Worm (Caenorhabditis elegans): ENCODE results near the gene sdn-1.

sdn-1 gene

DNA sequence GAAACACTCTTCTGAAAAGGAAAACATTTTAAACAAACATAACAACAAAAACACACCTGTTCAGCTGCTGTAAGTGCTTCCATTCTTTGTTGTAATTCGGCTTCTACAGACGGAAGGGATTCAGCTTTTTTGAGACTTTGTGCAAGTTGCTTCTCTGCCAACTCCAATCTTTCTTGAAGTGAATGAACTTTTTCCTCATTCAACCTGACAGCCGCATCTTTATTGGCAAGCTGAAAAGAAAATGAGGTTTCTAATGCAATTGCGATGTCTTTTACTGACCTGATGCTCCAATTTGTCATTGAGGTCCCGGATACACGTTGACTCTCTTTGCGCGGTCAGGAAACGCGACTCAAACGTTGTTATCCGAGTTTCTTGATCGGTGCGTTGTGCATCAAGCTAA lies 40.1 kb downstream of the sdn-1 start:
- TF ChIP-seq pqm-1 (tag; optimal IDR thresholded peaks at IDR 0.05) (no peak), ZK546.5 (tag; optimal IDR thresholded peaks at IDR 0.05) (no peak), eor-1 (tag; optimal IDR thresholded peaks at IDR 0.05) (no peak), nhr-28 (tag; optimal IDR thresholded peaks at IDR 0.05) (no peak), mdl-1 (tag; optimal IDR thresholded peaks at IDR 0.05) (no peak), aly-2 (tag; optimal IDR thresholded peaks at IDR 0.05) (no peak), lin-39 (tag; optimal IDR thresholded peaks at IDR 0.05) (no peak), R02D3.7 (tag; optimal IDR thresholded peaks at IDR 0.05) (no peak), ceh-9 (tag; optimal IDR thresholded peaks at IDR 0.05) (no peak), pha-4 (tag; optimal IDR thresholded peaks at IDR 0.05) (no peak), nhr-76 (tag; optimal IDR thresholded peaks at IDR 0.05) (no peak), ceh-28 (tag; optimal IDR thresholded peaks at IDR 0.05) (no peak), daf-12 (tag; optimal IDR thresholded peaks at IDR 0.05) (no peak), mml-1 (tag; optimal IDR thresholded peaks at IDR 0.05) (no peak), jun-1 (tag; optimal IDR thresholded peaks at IDR 0.05) (no peak)

DNA sequence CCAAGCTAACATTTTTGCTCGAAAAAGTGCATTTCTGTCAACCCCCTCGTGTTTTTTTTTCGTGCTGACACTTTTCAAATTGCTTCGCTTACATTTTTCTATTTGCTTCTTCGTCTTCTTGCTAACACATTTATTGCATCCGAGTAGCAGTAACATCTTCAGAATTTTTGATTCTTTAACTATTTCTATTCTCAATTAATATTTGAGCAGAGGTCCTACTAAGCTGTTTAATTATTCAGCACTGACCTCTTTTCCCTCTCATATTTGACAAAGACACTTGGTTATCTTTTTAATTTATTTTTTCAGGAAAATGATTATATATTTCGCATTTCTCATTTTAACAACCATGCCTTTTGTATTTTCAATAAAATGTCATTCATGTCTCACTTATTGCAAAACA lies 47.4 kb downstream of the sdn-1 start, which contains the start of gene F59F5.5:
Gene F59F5.5, plus strand, starts transcription at position 301 of the 400 bp plus-strand sequence.
- no peak for TF ChIP-seq fkh-2 (tag; optimal IDR thresholded peaks at IDR 0.05)
- TF ChIP-seq nhr-237 (tag; optimal IDR thresholded peaks at IDR 0.05) = no peak
- no peak for TF ChIP-seq eor-1 (tag; optimal IDR thresholded peaks at IDR 0.05)
- no peak for TF ChIP-seq ama-1 (optimal IDR thresholded peaks at IDR 0.05)
- TF ChIP-seq ceh-82 (tag; optimal IDR thresholded peaks at IDR 0.05) = no peak
- TF ChIP-seq egl-27 (tag; optimal IDR thresholded peaks at IDR 0.05) = no peak
- no peak for TF ChIP-seq R02D3.7 (tag; optimal IDR thresholded peaks at IDR 0.05)
- no peak for TF ChIP-seq nhr-43 (tag; optimal IDR thresholded peaks at IDR 0.05; ENCODE audit: poor library complexity, severe bottlenecking)
- TF ChIP-seq unc-62 (GFP tag; optimal IDR thresholded peaks at IDR 0.05) = no peak
- no peak for TF ChIP-seq nhr-67 (tag; optimal IDR thresholded peaks at IDR 0.05)
- TF ChIP-seq fkh-10 (GFP tag; optimal IDR thresholded peaks at IDR 0.05) = no peak
- no peak for TF ChIP-seq sea-2 (GFP tag; optimal IDR thresholded peaks at IDR 0.05)
- no peak for TF ChIP-seq elt-1 (tag; optimal IDR thresholded peaks at IDR 0.05)
- TF ChIP-seq aly-2 (tag; optimal IDR thresholded peaks at IDR 0.05) = no peak
- TF ChIP-seq ztf-11 (tag; optimal IDR thresholded peaks at IDR 0.05) = no peak
- TF ChIP-seq nhr-77 (tag; optimal IDR thresholded peaks at IDR 0.05) = no peak
- no peak for TF ChIP-seq tbx-2 (tag; optimal IDR thresholded peaks at IDR 0.05)

DNA sequence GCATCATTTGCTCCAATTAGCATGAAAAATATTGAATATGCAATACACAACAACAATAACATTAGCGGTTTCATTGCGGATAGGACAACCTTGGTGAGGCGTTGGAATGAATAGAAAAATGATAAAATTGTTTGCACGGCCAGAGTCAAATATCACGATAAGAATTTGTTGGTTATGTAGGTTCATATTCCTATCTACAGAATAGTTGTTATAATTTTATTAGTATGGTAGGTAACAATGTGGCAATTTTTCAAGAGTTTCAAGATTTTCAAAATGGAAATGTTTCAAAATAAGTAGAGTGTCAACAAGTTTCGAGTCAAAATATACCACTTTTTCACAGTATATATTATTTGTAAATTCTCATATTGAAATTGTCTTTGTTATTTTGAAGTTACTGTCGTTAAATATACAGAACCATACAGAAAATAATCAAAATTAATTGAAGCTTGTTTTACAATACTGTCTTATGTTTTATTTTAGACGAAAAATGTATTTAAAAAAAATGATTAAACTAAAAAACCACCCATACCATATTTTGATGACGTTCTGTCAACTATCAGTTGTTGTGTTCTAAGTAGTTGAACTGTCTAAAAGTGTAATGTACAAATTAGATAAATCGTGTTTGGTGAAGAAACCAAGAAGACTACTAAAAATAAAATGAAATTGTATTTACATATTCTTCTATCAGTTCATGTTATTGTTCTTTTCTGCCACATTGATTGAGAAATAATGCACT lies 50.7 kb downstream of the sdn-1 start, which contains the start of the genes F59F5.3 and F59F5.4:
Gene F59F5.3, minus strand, starts transcription at position 101 of the 736 bp plus-strand sequence.
Gene F59F5.4, plus strand, starts transcription at position 686 of the 736 bp plus-strand sequence.
- TF ChIP-seq nhr-12 (tag; optimal IDR thresholded peaks at IDR 0.05) = no peak
- peak; percentile 27 for TF ChIP-seq elt-2 (tag; optimal IDR thresholded peaks at IDR 0.05)
- peak; percentile 22 for TF ChIP-seq pqm-1 (tag; optimal IDR thresholded peaks at IDR 0.05)

DNA sequence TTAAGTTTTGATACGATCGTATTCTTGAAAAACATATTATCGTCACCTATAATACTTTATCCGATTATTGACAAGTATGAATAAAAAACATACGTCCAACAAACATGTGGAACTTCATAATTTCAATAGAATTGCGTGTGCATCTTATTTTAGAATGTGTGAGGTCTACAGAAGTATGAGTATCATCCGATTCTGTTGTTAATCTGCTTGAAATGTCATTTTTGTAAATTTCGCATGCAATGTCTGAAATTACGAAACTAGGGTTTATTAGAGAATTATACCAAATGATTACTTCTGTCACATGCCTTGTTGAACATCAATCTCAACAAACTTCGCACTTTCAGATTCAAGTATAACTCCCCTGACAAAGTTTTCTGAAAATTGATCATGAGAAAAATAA lies 51.3 kb downstream of the sdn-1 start:
- TF ChIP-seq elt-1 (tag; optimal IDR thresholded peaks at IDR 0.05) (no peak), egl-27 (tag; optimal IDR thresholded peaks at IDR 0.05) (no peak)

Measured in whole organism, L3 larva.